Fruit fly (Drosophila melanogaster) whole organism, embryonic: ENCODE measurements around the gene Drep4.

Experiments
- BEAF-32 ChIP-seq: fragments of 200-800 bp; sonication (Bioruptor generic); optimal IDR thresholded peaks from 3 replicates; lab custom pipeline; 2017; ENCODE audit warnings: missing biosample characterization, missing genetic modification characterization, mild to moderate bottlenecking, moderate library complexity, missing genetic modification reagents
- C15 ChIP-seq: fragments of 200-800 bp; sonication (Bioruptor generic); IDR thresholded peaks from 3 replicates; pipeline ENCODE4 v1.3.6; 2022; ENCODE audit warnings: missing biosample characterization, missing genetic modification characterization
- CG12104 ChIP-seq: fragments of 200-800 bp; sonication (Bioruptor generic); optimal IDR thresholded peaks from 3 replicates; lab custom pipeline; 2016; ENCODE audit warnings: missing biosample characterization, missing genetic modification characterization
- CG13287 ChIP-seq: fragments of 200-800 bp; sonication (Bioruptor generic); IDR thresholded peaks from 2 replicates; pipeline ENCODE4 v1.3.6; 2022; ENCODE audit warnings: missing biosample characterization, missing genetic modification characterization; ENCODE audit not compliant: partially characterized antibody
- CG13894 ChIP-seq: fragments of 200-800 bp; sonication (Bioruptor generic); optimal IDR thresholded peaks from 3 replicates; lab custom pipeline; 2018; ENCODE audit warnings: missing biosample characterization, mild to moderate bottlenecking, missing genetic modification characterization, moderate library complexity
- CG1529 ChIP-seq: fragments of 200-800 bp; sonication (Bioruptor generic); optimal IDR thresholded peaks from 3 replicates; lab custom pipeline; 2018; ENCODE audit warnings: missing biosample characterization, missing genetic modification characterization
- CG17802 ChIP-seq: fragments of 200-800 bp; sonication (Bioruptor generic); optimal IDR thresholded peaks from 2 replicates; lab custom pipeline; 2018; ENCODE audit warnings: missing biosample characterization, mild to moderate bottlenecking, missing genetic modification characterization, moderate library complexity
- CG18619 ChIP-seq: fragments of 200-800 bp; sonication (Bioruptor generic); optimal IDR thresholded peaks from 3 replicates; lab custom pipeline; 2017; ENCODE audit warnings: missing biosample characterization, mild to moderate bottlenecking, missing genetic modification characterization
- CG18764 ChIP-seq: fragments of 200-800 bp; sonication (Bioruptor generic); optimal IDR thresholded peaks from 3 replicates; lab custom pipeline; 2016; ENCODE audit warnings: missing biosample characterization, missing genetic modification characterization
- CG2129 ChIP-seq: fragments of 200-800 bp; sonication (Bioruptor generic); IDR thresholded peaks from 2 replicates; pipeline ENCODE4 v1.3.6; 2022; ENCODE audit warnings: missing biosample characterization, missing genetic modification characterization; ENCODE audit not compliant: partially characterized antibody
- CG2202 ChIP-seq: fragments of 200-800 bp; sonication (Bioruptor generic); optimal IDR thresholded peaks from 2 replicates; lab custom pipeline; 2018; ENCODE audit warnings: missing biosample characterization, mild to moderate bottlenecking, missing genetic modification characterization
- CG30431 ChIP-seq: fragments of 200-800 bp; sonication (Bioruptor generic); optimal IDR thresholded peaks from 2 replicates; lab custom pipeline; 2017; ENCODE audit warnings: missing biosample characterization, missing genetic modification characterization
- CG31365 ChIP-seq: fragments of 200-800 bp; sonication (Bioruptor generic); optimal IDR thresholded peaks from 2 replicates; lab custom pipeline; 2018; ENCODE audit warnings: missing biosample characterization, mild to moderate bottlenecking, missing genetic modification characterization
- CG33557 ChIP-seq: fragments of 200-800 bp; sonication (Bioruptor generic); optimal IDR thresholded peaks from 2 replicates; lab custom pipeline; 2019; ENCODE audit warnings: missing biosample characterization, mild to moderate bottlenecking, missing genetic modification characterization, moderate library complexity
- CG34422 ChIP-seq: fragments of 200-800 bp; sonication (Bioruptor generic); IDR thresholded peaks from 3 replicates; pipeline ENCODE4 v1.3.6; 2022; ENCODE audit warnings: missing biosample characterization, missing genetic modification characterization
- CG3838 ChIP-seq: fragments of 200-800 bp; sonication (Bioruptor generic); optimal IDR thresholded peaks from 3 replicates; lab custom pipeline; 2016; ENCODE audit warnings: missing biosample characterization, missing genetic modification characterization
- CG4404 ChIP-seq: fragments of 200-800 bp; sonication (Bioruptor generic); IDR thresholded peaks from 2 replicates; pipeline ENCODE4 v1.3.6; 2022; ENCODE audit warnings: missing biosample characterization, missing genetic modification characterization
- CG6272 ChIP-seq: fragments of 200-800 bp; sonication (Bioruptor generic); IDR thresholded peaks from 2 replicates; pipeline ENCODE4 v1.3.6; 2022; ENCODE audit warnings: missing biosample characterization, missing genetic modification characterization
- CG6813 ChIP-seq: fragments of 200-800 bp; sonication (Bioruptor generic); optimal IDR thresholded peaks from 2 replicates; lab custom pipeline; 2017; ENCODE audit warnings: missing biosample characterization, missing genetic modification characterization, mild to moderate bottlenecking, moderate library complexity, missing genetic modification reagents
- CG7372 ChIP-seq: fragments of 200-800 bp; sonication (Bioruptor generic); IDR thresholded peaks from 2 replicates; pipeline ENCODE4 v1.3.6; 2022; ENCODE audit warnings: missing biosample characterization, missing genetic modification characterization
- CG7745 ChIP-seq: fragments of 200-800 bp; sonication (Bioruptor generic); optimal IDR thresholded peaks from 2 replicates; lab custom pipeline; 2018; ENCODE audit warnings: missing biosample characterization, mild to moderate bottlenecking, missing genetic modification characterization, moderate library complexity
- CG8478 ChIP-seq: fragments of >200 bp; optimal IDR thresholded peaks from 2 replicates; lab custom pipeline; 2018
- CG8924 ChIP-seq: fragments of 200-800 bp; optimal IDR thresholded peaks from 3 replicates; lab custom pipeline; 2019; ENCODE audit warnings: missing biosample characterization, mild to moderate bottlenecking, missing genetic modification characterization, moderate library complexity
- CG9437 ChIP-seq: fragments of 200-800 bp; sonication (Bioruptor generic); optimal IDR thresholded peaks from 2 replicates; lab custom pipeline; 2018; ENCODE audit warnings: missing biosample characterization, mild to moderate bottlenecking, missing genetic modification characterization
- CTCF ChIP-seq: fragments of 200-800 bp; sonication (Bioruptor generic); optimal IDR thresholded peaks from 2 replicates; lab custom pipeline; 2017; ENCODE audit warnings: missing biosample characterization, mild to moderate bottlenecking, missing genetic modification characterization, moderate library complexity
- Chrac-16 ChIP-seq: fragments of 200-800 bp; sonication (Bioruptor generic); optimal IDR thresholded peaks from 3 replicates; lab custom pipeline; 2016; ENCODE audit warnings: missing biosample characterization, missing genetic modification characterization
- Dfd ChIP-seq, 2 experiments: fragments of >200 bp; optimal IDR thresholded peaks; 2 replicates each; lab custom pipeline; 2017; ENCODE audit warnings: missing biosample characterization in 2 of 2, missing genetic modification characterization in 2 of 2
- Drgx ChIP-seq: fragments of 200-800 bp; sonication (Bioruptor generic); IDR thresholded peaks from 2 replicates; pipeline ENCODE4 v1.3.6; 2022; ENCODE audit warnings: missing biosample characterization, missing genetic modification characterization
- E2f2 ChIP-seq: fragments of 200-800 bp; sonication (Bioruptor generic); IDR thresholded peaks from 2 replicates; pipeline ENCODE4 v1.3.6; 2022; ENCODE audit warnings: missing biosample characterization, missing genetic modification characterization
- ERR ChIP-seq: fragments of 200-800 bp; sonication (Bioruptor generic); optimal IDR thresholded peaks from 2 replicates; lab custom pipeline; 2016; ENCODE audit warnings: missing biosample characterization, missing genetic modification characterization
- MESR4 ChIP-seq: fragments of 200-800 bp; sonication (Bioruptor generic); optimal IDR thresholded peaks from 2 replicates; lab custom pipeline; 2018; ENCODE audit warnings: missing biosample characterization, mild to moderate bottlenecking, missing genetic modification characterization, moderate library complexity
- Myb ChIP-seq: fragments of 200-800 bp; sonication (Bioruptor generic); optimal IDR thresholded peaks from 2 replicates; lab custom pipeline; 2016; ENCODE audit warnings: missing biosample characterization, missing genetic modification characterization
- NC2β ChIP-seq: fragments of 200-800 bp; sonication (Bioruptor generic); optimal IDR thresholded peaks from 2 replicates; lab custom pipeline; 2016; ENCODE audit warnings: missing biosample characterization, missing genetic modification characterization
- Trl ChIP-seq, 3 experiments: fragments of >200 bp in 2 of 3; fragments of 200-800 bp in 1 of 3; sonication (Bioruptor generic) in 1 of 3; optimal IDR thresholded peaks; 2 replicates in 1 of 3; 3 replicates in 2 of 3; lab custom pipeline; 2016 to 2017; ENCODE audit warnings: missing biosample characterization in 1 of 3, missing genetic modification characterization in 1 of 3
- Vsx1 ChIP-seq: fragments of 200-800 bp; sonication (Bioruptor generic); optimal IDR thresholded peaks from 2 replicates; lab custom pipeline; 2017; ENCODE audit warnings: missing biosample characterization, mild to moderate bottlenecking, missing genetic modification characterization, missing genetic modification reagents
- amos ChIP-seq: fragments of 200-800 bp; sonication (Bioruptor generic); IDR thresholded peaks from 2 replicates; pipeline ENCODE4 v1.3.6; 2022; ENCODE audit warnings: missing biosample characterization, missing genetic modification characterization; ENCODE audit not compliant: partially characterized antibody
- ato ChIP-seq: fragments of 200-800 bp; sonication (Bioruptor generic); IDR thresholded peaks from 2 replicates; pipeline ENCODE4 v1.3.6; 2022; ENCODE audit warnings: missing biosample characterization, missing genetic modification characterization; ENCODE audit not compliant: partially characterized antibody
- bowl ChIP-seq: fragments of 200-800 bp; sonication (Bioruptor generic); IDR thresholded peaks from 2 replicates; pipeline ENCODE4 v1.3.6; 2022; ENCODE audit warnings: missing biosample characterization, missing genetic modification characterization
- dan ChIP-seq: fragments of 200-800 bp; sonication (Bioruptor generic); IDR thresholded peaks from 2 replicates; pipeline ENCODE4 v1.3.6; 2022; ENCODE audit warnings: missing biosample characterization, missing genetic modification characterization
- dimm ChIP-seq: fragments of 200-800 bp; sonication (Bioruptor generic); IDR thresholded peaks from 2 replicates; pipeline ENCODE4 v1.3.6; 2022; ENCODE audit warnings: missing biosample characterization, missing genetic modification characterization
- ewg ChIP-seq: fragments of 200-800 bp; sonication (Bioruptor generic); optimal IDR thresholded peaks from 3 replicates; lab custom pipeline; 2017; ENCODE audit warnings: mild to moderate bottlenecking, missing biosample characterization, missing genetic modification reagents, missing genetic modification characterization
- ftz-f1 ChIP-seq: fragments of 200-800 bp; sonication (Bioruptor generic); optimal IDR thresholded peaks from 2 replicates; lab custom pipeline; 2016; ENCODE audit warnings: missing biosample characterization, missing genetic modification characterization
- grau ChIP-seq: fragments of 200-800 bp; optimal IDR thresholded peaks from 3 replicates; lab custom pipeline; 2019; ENCODE audit warnings: missing biosample characterization, mild to moderate bottlenecking, missing genetic modification characterization, moderate library complexity
- otp ChIP-seq: fragments of 200-800 bp; sonication (Bioruptor generic); IDR thresholded peaks from 3 replicates; pipeline ENCODE4, ENCODE4 v1.3.6; 2022; ENCODE audit warnings: missing biosample characterization, missing genetic modification characterization
- pfk ChIP-seq: fragments of 200-800 bp; sonication (Bioruptor generic); optimal IDR thresholded peaks from 2 replicates; lab custom pipeline; 2018; ENCODE audit warnings: missing biosample characterization, mild to moderate bottlenecking, missing genetic modification characterization, moderate library complexity
- sens ChIP-seq: fragments of 200-800 bp; sonication (Bioruptor generic); peaks from one replicate; lab custom pipeline; 2016; ENCODE audit warnings: missing biosample characterization, missing genetic modification characterization
- sima ChIP-seq: fragments of 200-800 bp; sonication (Bioruptor generic); optimal IDR thresholded peaks from 2 replicates; lab custom pipeline; 2016; ENCODE audit warnings: missing biosample characterization, missing genetic modification characterization
- sna ChIP-seq: fragments of 200-800 bp; sonication (Bioruptor generic); IDR thresholded peaks from 2 replicates; pipeline ENCODE4 v1.3.6; 2022; ENCODE audit warnings: missing biosample characterization, missing genetic modification characterization; ENCODE audit not compliant: partially characterized antibody
- sob ChIP-seq: fragments of 200-800 bp; sonication (Bioruptor generic); IDR thresholded peaks from 2 replicates; pipeline ENCODE4 v1.3.6; 2022; ENCODE audit warnings: missing biosample characterization, missing genetic modification characterization
- tx ChIP-seq: fragments of 200-800 bp; sonication (Bioruptor generic); optimal IDR thresholded peaks from 2 replicates; lab custom pipeline; 2016; ENCODE audit warnings: missing biosample characterization, missing genetic modification characterization
- vfl ChIP-seq: fragments of 200-800 bp; sonication (Bioruptor generic); optimal IDR thresholded peaks from 2 replicates; lab custom pipeline; 2016; ENCODE audit warnings: missing biosample characterization, missing genetic modification characterization
- wdn ChIP-seq: fragments of 200-800 bp; sonication (Bioruptor generic); IDR thresholded peaks from 2 replicates; pipeline ENCODE4 v1.3.6; 2022; ENCODE audit warnings: missing biosample characterization, missing genetic modification characterization

Gene Drep4

DNA sequence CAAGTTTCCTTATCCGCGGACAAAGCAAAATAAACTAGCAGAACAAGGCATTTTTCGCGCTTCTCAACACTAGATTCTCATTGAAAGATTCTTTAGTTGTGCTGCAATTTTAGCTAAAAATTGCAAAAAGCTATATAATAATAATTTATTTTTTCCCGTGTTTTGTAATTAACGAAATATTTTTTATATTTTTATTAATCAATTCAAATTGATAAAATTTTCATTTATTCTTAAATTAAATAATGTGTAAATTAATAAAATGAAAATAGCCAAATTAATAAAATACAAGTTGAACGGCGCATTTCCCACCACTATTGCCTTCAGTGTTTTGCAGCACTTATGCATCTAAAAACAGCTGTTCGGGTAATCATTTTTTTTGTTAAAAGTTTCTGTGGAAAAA lies at the start of gene Drep4, which contains the start of gene Uvrag (continued):
- TF ChIP-seq Drgx (GFP tag; lab: Robert Waterston, UW): 0 out of 2 replicates have a peak, but pooled peaks have one; percentile 19
- no peak for TF ChIP-seq Trl (optimal IDR thresholded peaks at IDR 0.05; lab: Kevin White, UChicago)
- TF ChIP-seq Trl (GFP tag; optimal IDR thresholded peaks at IDR 0.05; lab: Kevin White, UChicago): no peak
- no peak for TF ChIP-seq sima (GFP tag; lab: Kevin White, UChicago)
- TF ChIP-seq sens (GFP tag; lab: Kevin White, UChicago): peak; percentile 83
- peak; percentile 33 for TF ChIP-seq BEAF-32 (GFP tag; lab: Kevin White, UChicago)
- TF ChIP-seq CG4404 (GFP tag; lab: Robert Waterston, UW): peak; percentile 32; the same call in 1 of the 2 replicates
- TF ChIP-seq NC2β (GFP tag; lab: Kevin White, UChicago): no peak
- TF ChIP-seq pfk: no peak
- 0 out of 3 replicates have a peak, but pooled peaks have one; percentile 14 for TF ChIP-seq CG34422
- peak; percentile 59 for TF ChIP-seq CG33557
- TF ChIP-seq ERR (GFP tag; lab: Kevin White, UChicago): no peak
- TF ChIP-seq CG8478 (lab: Kevin White, UChicago): no peak
- peak; percentile 80 for TF ChIP-seq grau
- TF ChIP-seq CG2129: no peak
- TF ChIP-seq Chrac-16 (GFP tag; lab: Kevin White, UChicago): peak; percentile 62
- TF ChIP-seq CG6813 (GFP tag; lab: Kevin White, UChicago): no peak
- TF ChIP-seq Dfd (GFP tag; optimal IDR thresholded peaks at IDR 0.05; lab: Kevin White, UChicago): no peak
- TF ChIP-seq vfl: no peak
- TF ChIP-seq dan: no peak
- peak; percentile 51 for TF ChIP-seq CG12104 (GFP tag; lab: Kevin White, UChicago)
- peak; percentile 29 for TF ChIP-seq CG18764 (GFP tag; lab: Kevin White, UChicago)
- TF ChIP-seq E2f2 (GFP tag; lab: Robert Waterston, UW): no peak
- no peak for TF ChIP-seq CG3838 (GFP tag; lab: Kevin White, UChicago)

DNA sequence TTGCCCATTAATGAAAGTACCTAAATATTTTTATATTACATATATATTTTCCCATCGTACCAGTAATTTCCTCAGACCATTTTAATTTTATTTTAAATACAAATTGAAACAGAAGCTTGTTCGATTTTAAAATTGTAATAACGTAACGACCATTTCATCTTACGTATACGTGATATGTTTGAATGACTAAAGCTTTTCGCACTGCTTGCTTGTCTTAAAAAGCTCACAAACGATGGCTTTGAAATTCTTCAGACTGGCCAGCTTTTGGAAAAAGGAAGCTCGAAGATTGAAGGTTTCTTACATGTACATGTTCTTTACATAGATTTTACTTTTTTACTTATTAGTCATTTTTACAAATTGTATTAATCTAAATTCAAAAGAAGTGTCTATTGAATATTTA lies 46.5 kb upstream of the Drep4 start:
- TF ChIP-seq sna (GFP tag; lab: Robert Waterston, UW) (no peak), amos (peak; percentile 28; the same call in 1 of the 2 replicates), E2f2 (GFP tag; lab: Robert Waterston, UW) (no peak), CG9437 (GFP tag; lab: Kevin White, UChicago) (peak; percentile 99), CG6272 (GFP tag; lab: Robert Waterston, UW) (no peak), CG17802 (no peak), ftz-f1 (GFP tag; lab: Kevin White, UChicago) (peak; percentile 13), CG7745 (no peak), CG2202 (tag; lab: Kevin White, UChicago) (no peak), C15 (GFP tag; lab: Robert Waterston, UW) (no peak), CG7372 (GFP tag; lab: Robert Waterston, UW) (no peak), sob (GFP tag; lab: Robert Waterston, UW) (no peak), CG31365 (peak; percentile 73), MESR4 (no peak), CG13894 (tag; lab: Kevin White, UChicago) (no peak), CG30431 (GFP tag; lab: Kevin White, UChicago) (no peak), dimm (GFP tag; lab: Robert Waterston, UW) (no peak), tx (GFP tag; lab: Kevin White, UChicago) (no peak), ato (GFP tag; lab: Robert Waterston, UW) (no peak), Chrac-16 (GFP tag; lab: Kevin White, UChicago) (no peak), CG13287 (peak; percentile 33; the same call in 1 of the 2 replicates), CTCF (peak; percentile 57), wdn (GFP tag; lab: Robert Waterston, UW) (no peak), CG1529 (GFP tag; lab: Kevin White, UChicago) (no peak), bowl (GFP tag; lab: Robert Waterston, UW) (no peak), CG8924 (no peak), otp (GFP tag; lab: Robert Waterston, UW) (no peak), CG18619 (GFP tag; lab: Kevin White, UChicago) (no peak), Vsx1 (GFP tag; lab: Kevin White, UChicago) (no peak), Myb (peak; percentile 80), ewg (GFP tag; lab: Kevin White, UChicago) (no peak)
